Fruit fly (Drosophila melanogaster) whole organism, embryonic: ENCODE results near the gene CG6937.

ENCODE experiments used
- Adf1 ChIP-seq: fragments of 200-800 bp; sonication (Bioruptor generic); IDR thresholded peaks from 2 replicates; pipeline ENCODE4 v1.3.6; 2022; ENCODE audit warnings: missing biosample characterization, missing genetic modification characterization
- B-H1 ChIP-seq: fragments of 200-800 bp; sonication (Bioruptor generic); IDR thresholded peaks from 3 replicates; pipeline ENCODE4 v1.3.6; 2022; ENCODE audit warnings: missing biosample characterization, missing genetic modification characterization
- BtbVII ChIP-seq: fragments of 200-800 bp; sonication (Bioruptor generic); optimal IDR thresholded peaks from 3 replicates; lab custom pipeline; 2017; ENCODE audit warnings: missing biosample characterization, mild to moderate bottlenecking, missing genetic modification characterization
- CG10543 ChIP-seq: fragments of 200-800 bp; sonication (Bioruptor generic); optimal IDR thresholded peaks from 3 replicates; lab custom pipeline; 2017; ENCODE audit warnings: missing biosample characterization, mild to moderate bottlenecking, missing genetic modification characterization, moderate library complexity
- CG10565 ChIP-seq: fragments of 200-800 bp; sonication (Bioruptor generic); optimal IDR thresholded peaks from 3 replicates; lab custom pipeline; 2016; ENCODE audit warnings: missing biosample characterization, mild to moderate bottlenecking, missing genetic modification characterization
- CG16813 ChIP-seq: fragments of 200-800 bp; sonication (Bioruptor generic); IDR thresholded peaks from 3 replicates; pipeline ENCODE4 v1.3.6; 2022; ENCODE audit warnings: missing biosample characterization, missing genetic modification characterization; ENCODE audit not compliant: partially characterized antibody
- CG31388 ChIP-seq: fragments of 200-800 bp; sonication (Bioruptor generic); optimal IDR thresholded peaks from 2 replicates; lab custom pipeline; 2016; ENCODE audit warnings: missing biosample characterization, missing genetic modification characterization
- CG32767 ChIP-seq: fragments of 200-800 bp; sonication (Bioruptor generic); IDR thresholded peaks from 2 replicates; pipeline ENCODE4 v1.3.6; 2022; ENCODE audit warnings: missing biosample characterization, missing genetic modification characterization
- CG3995 ChIP-seq: fragments of 200-800 bp; sonication (Bioruptor generic); optimal IDR thresholded peaks from 3 replicates; lab custom pipeline; 2016; ENCODE audit warnings: missing biosample characterization, missing genetic modification characterization
- CG4730 ChIP-seq: fragments of 200-800 bp; sonication (Bioruptor generic); IDR thresholded peaks from 2 replicates; pipeline ENCODE4 v1.3.6; 2022; ENCODE audit warnings: missing biosample characterization, missing genetic modification characterization
- CG4820 ChIP-seq: fragments of 200-800 bp; sonication (Bioruptor generic); optimal IDR thresholded peaks from 3 replicates; lab custom pipeline; 2016; ENCODE audit warnings: missing biosample characterization, missing genetic modification characterization
- CG7839 ChIP-seq: fragments of 200-800 bp; sonication (Bioruptor generic); optimal IDR thresholded peaks from 3 replicates; lab custom pipeline; 2018; ENCODE audit warnings: missing biosample characterization, mild to moderate bottlenecking, missing genetic modification characterization, moderate library complexity
- CG7928 ChIP-seq: fragments of 200-800 bp; sonication (Bioruptor generic); optimal IDR thresholded peaks from 2 replicates; lab custom pipeline; 2017; ENCODE audit warnings: missing biosample characterization, mild to moderate bottlenecking, missing genetic modification characterization
- Deaf1 ChIP-seq: fragments of 200-800 bp; optimal IDR thresholded peaks from 3 replicates; lab custom pipeline; 2019; ENCODE audit warnings: missing biosample characterization, mild to moderate bottlenecking, missing genetic modification characterization, moderate library complexity
- Dref ChIP-seq: fragments of 200-800 bp; sonication (Bioruptor generic); IDR thresholded peaks from 2 replicates; pipeline ENCODE4 v1.3.6; 2022; ENCODE audit warnings: missing biosample characterization, missing genetic modification characterization
- Eip74EF ChIP-seq, 2 experiments: fragments of 200-800 bp in 1 of 2; fragments of >200 bp in 1 of 2; sonication (Bioruptor generic) in 1 of 2; optimal IDR thresholded peaks; 2 replicates each; lab custom pipeline; 2017 to 2019; ENCODE audit warnings: missing biosample characterization in 2 of 2, missing genetic modification characterization in 2 of 2, mild to moderate bottlenecking in 1 of 2, moderate library complexity in 1 of 2
- Gsc ChIP-seq: fragments of 200-800 bp; sonication (Bioruptor generic); IDR thresholded peaks from 2 replicates; pipeline ENCODE4 v1.3.6; 2022; ENCODE audit warnings: missing biosample characterization, missing genetic modification characterization
- HmgZ ChIP-seq: fragments of 200-800 bp; sonication (Bioruptor generic); optimal IDR thresholded peaks from 2 replicates; lab custom pipeline; 2018; ENCODE audit warnings: missing biosample characterization, mild to moderate bottlenecking, missing genetic modification characterization
- Hmr ChIP-seq: fragments of 200-800 bp; sonication (Bioruptor generic); optimal IDR thresholded peaks from 3 replicates; lab custom pipeline; 2017; ENCODE audit warnings: mild to moderate bottlenecking, missing biosample characterization, missing genetic modification reagents, missing genetic modification characterization
- Jarid2 ChIP-seq: fragments of 200-800 bp; sonication (Bioruptor generic); optimal IDR thresholded peaks from 3 replicates; lab custom pipeline; 2017; ENCODE audit warnings: mild to moderate bottlenecking, missing biosample characterization, missing genetic modification reagents, missing genetic modification characterization
- Med ChIP-seq: fragments of 200-800 bp; sonication (Bioruptor generic); peaks from one replicate; lab custom pipeline; 2016; ENCODE audit warnings: missing biosample characterization, missing genetic modification characterization, mild to moderate bottlenecking, inconsistent platforms, moderate library complexity
- NfI ChIP-seq: fragments of 200-800 bp; sonication (Bioruptor generic); optimal IDR thresholded peaks from 3 replicates; lab custom pipeline; 2018; ENCODE audit warnings: missing biosample characterization, mild to moderate bottlenecking, missing genetic modification characterization, moderate library complexity
- Six4 ChIP-seq: fragments of 200-800 bp; sonication (Bioruptor generic); optimal IDR thresholded peaks from 2 replicates; lab custom pipeline; 2016; ENCODE audit warnings: missing biosample characterization, missing genetic modification characterization
- Xrp1 ChIP-seq: fragments of 200-800 bp; sonication (Bioruptor generic); IDR thresholded peaks from 2 replicates; pipeline ENCODE4 v1.3.6; 2022; ENCODE audit warnings: missing biosample characterization, missing genetic modification characterization
- ac ChIP-seq: fragments of 200-800 bp; sonication (Bioruptor generic); optimal IDR thresholded peaks from 3 replicates; lab custom pipeline; 2017; ENCODE audit warnings: missing biosample characterization, mild to moderate bottlenecking, missing genetic modification characterization
- ara ChIP-seq: fragments of 200-800 bp; sonication (Bioruptor generic); IDR thresholded peaks from 2 replicates; pipeline ENCODE4 v1.3.6; 2022; ENCODE audit warnings: missing biosample characterization, missing genetic modification characterization
- ato ChIP-seq: fragments of 200-800 bp; sonication (Bioruptor generic); IDR thresholded peaks from 2 replicates; pipeline ENCODE4 v1.3.6; 2022; ENCODE audit warnings: missing biosample characterization, missing genetic modification characterization; ENCODE audit not compliant: partially characterized antibody
- bsh ChIP-seq, 2 experiments: fragments of 200-800 bp; sonication (Bioruptor generic); optimal IDR thresholded peaks; 2 replicates each; lab custom pipeline; 2017 to 2018; ENCODE audit warnings: mild to moderate bottlenecking in 2 of 2, missing biosample characterization in 2 of 2, missing genetic modification characterization in 2 of 2, moderate library complexity in 1 of 2
- caup ChIP-seq: fragments of 200-800 bp; sonication (Bioruptor generic); optimal IDR thresholded peaks from 3 replicates; lab custom pipeline; 2017; ENCODE audit warnings: missing biosample characterization, mild to moderate bottlenecking, missing genetic modification characterization, moderate library complexity; ENCODE audit not compliant: severe bottlenecking
- chinmo ChIP-seq: fragments of 200-800 bp; sonication (Bioruptor generic); IDR thresholded peaks from 4 replicates; pipeline ENCODE4 v1.3.6; 2022; ENCODE audit warnings: missing biosample characterization, missing genetic modification characterization; ENCODE audit not compliant: partially characterized antibody
- ftz-f1 ChIP-seq: fragments of 200-800 bp; sonication (Bioruptor generic); optimal IDR thresholded peaks from 2 replicates; lab custom pipeline; 2016; ENCODE audit warnings: missing biosample characterization, missing genetic modification characterization
- grn ChIP-seq: fragments of 200-800 bp; sonication (Bioruptor generic); optimal IDR thresholded peaks from 3 replicates; lab custom pipeline; 2017; ENCODE audit warnings: missing biosample characterization, missing genetic modification characterization
- gsb ChIP-seq: fragments of 200-800 bp; sonication (Bioruptor generic); IDR thresholded peaks from 2 replicates; pipeline ENCODE4 v1.3.6; 2022; ENCODE audit warnings: missing biosample characterization, missing genetic modification characterization
- hb ChIP-seq: fragments of 200-800 bp; sonication (Bioruptor generic); IDR thresholded peaks from 3 replicates; pipeline ENCODE4 v1.3.6; 2022; ENCODE audit warnings: missing biosample characterization, missing genetic modification characterization; ENCODE audit not compliant: partially characterized antibody
- mld ChIP-seq: fragments of 200-800 bp; sonication (Bioruptor generic); IDR thresholded peaks from 3 replicates; pipeline ENCODE4 v1.3.6; 2022; ENCODE audit warnings: missing biosample characterization, missing genetic modification characterization; ENCODE audit not compliant: partially characterized antibody
- pb ChIP-seq: fragments of 200-800 bp; sonication (Bioruptor generic); optimal IDR thresholded peaks from 3 replicates; lab custom pipeline; 2016; ENCODE audit warnings: missing biosample characterization, missing genetic modification characterization
- prd ChIP-seq, 3 experiments: fragments of >200 bp in 2 of 3; fragments of 200-800 bp in 1 of 3; sonication (Bioruptor generic) in 1 of 3; optimal IDR thresholded peaks in 2 of 3; IDR thresholded peaks in 1 of 3; 2 replicates in 2 of 3; 3 replicates in 1 of 3; pipeline versions ENCODE4 v1.3.6 to Lab custom; 2017 to 2022; ENCODE audit warnings: missing biosample characterization in 1 of 3, missing genetic modification characterization in 1 of 3
- ranshi ChIP-seq: fragments of 200-800 bp; sonication (Bioruptor generic); IDR thresholded peaks from 2 replicates; pipeline ENCODE4 v1.3.6; 2022; ENCODE audit warnings: missing biosample characterization, missing genetic modification characterization
- slbo ChIP-seq: fragments of 200-800 bp; sonication (Bioruptor generic); IDR thresholded peaks from 2 replicates; pipeline ENCODE4 v1.3.6; 2022; ENCODE audit warnings: missing biosample characterization, missing genetic modification characterization
- toy ChIP-seq: fragments of 200-800 bp; sonication (Bioruptor generic); IDR thresholded peaks from 2 replicates; pipeline ENCODE4 v1.3.6; 2022; ENCODE audit warnings: missing biosample characterization, missing genetic modification characterization
- vvl ChIP-seq: fragments of 200-800 bp; sonication (Bioruptor generic); IDR thresholded peaks from 2 replicates; pipeline ENCODE4 v1.3.6; 2022; ENCODE audit warnings: missing biosample characterization, missing genetic modification characterization
- wek ChIP-seq: fragments of 200-800 bp; sonication (Bioruptor generic); optimal IDR thresholded peaks from 3 replicates; lab custom pipeline; 2018; ENCODE audit warnings: missing biosample characterization, mild to moderate bottlenecking, missing genetic modification characterization, moderate library complexity

CG6937 gene

DNA sequence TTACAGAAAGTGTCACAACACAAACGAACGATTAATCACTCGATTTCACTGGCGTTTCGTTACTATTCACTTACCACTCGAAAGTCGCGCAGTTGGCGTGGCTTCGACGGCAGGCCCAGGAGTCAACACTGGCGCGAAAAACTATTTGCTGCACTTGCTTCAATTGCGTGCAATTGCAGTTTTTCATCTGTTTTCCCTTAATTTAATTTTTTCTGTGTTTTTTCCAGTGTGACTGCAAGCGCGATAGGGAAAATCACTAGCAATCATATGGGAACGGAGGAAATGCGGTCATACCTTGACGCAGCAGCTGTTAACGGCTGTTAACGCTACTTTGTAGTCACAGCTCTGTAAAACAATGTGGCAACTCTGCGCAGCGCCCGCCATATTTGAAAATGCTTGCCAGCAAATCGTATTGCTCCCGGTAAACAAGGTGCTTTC, 37.0 kb upstream of the CG6937 start, which contains the start of gene AdipoR (continued):
- TF ChIP-seq Six4 (GFP tag; lab: Kevin White, UChicago) (no peak), mld (GFP tag; lab: Robert Waterston, UW) (no peak), pb (GFP tag; lab: Kevin White, UChicago) (no peak), ara (GFP tag; lab: Robert Waterston, UW) (no peak), CG3995 (GFP tag; lab: Kevin White, UChicago) (peak; percentile 88), CG7928 (no peak), CG32767 (GFP tag; lab: Robert Waterston, UW) (no peak), B-H1 (GFP tag; lab: Robert Waterston, UW) (no peak)
- TF ChIP-seq, all 482 proteins: peak for 140

DNA sequence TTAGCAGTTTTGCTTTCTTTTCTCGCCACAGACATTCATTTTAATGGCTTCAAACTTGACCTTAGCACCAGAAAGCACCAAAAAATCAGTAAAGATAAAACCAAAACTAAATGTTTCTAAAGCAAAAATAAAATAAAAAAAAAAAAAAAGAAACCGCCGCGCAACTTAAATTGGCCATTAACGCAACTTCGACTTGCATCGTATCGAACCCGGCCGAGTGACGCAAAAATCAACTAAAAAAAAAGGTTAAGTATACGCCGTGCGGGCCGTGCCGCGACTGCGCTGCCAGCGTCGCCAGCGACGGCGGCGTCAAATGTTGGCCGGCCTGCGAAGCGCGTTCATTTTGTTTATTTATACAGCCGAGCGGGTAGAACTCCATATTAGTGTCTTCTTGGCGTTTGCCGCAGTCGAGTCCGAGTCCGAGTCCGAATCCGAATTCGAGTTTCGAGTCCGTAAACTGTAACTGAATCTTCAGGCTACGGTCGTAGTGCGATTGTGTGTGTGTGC, 34.2 kb upstream of the CG6937 start, which contains the start of gene bond:
Gene bond, plus strand, starts transcription at position 375 of the 507 bp plus-strand sequence.
- peak; percentile 32 for TF ChIP-seq Deaf1 (tag; lab: Kevin White, UChicago)
- TF ChIP-seq CG10543, result no peak
- TF ChIP-seq caup (GFP tag; lab: Kevin White, UChicago), result no peak
- 0 out of 2 replicates have a peak, but pooled peaks have one; percentile 19 for TF ChIP-seq gsb (GFP tag; lab: Robert Waterston, UW)
- 0 out of 4 replicates have a peak, but pooled peaks have one; percentile 64 for TF ChIP-seq chinmo (GFP tag; lab: Robert Waterston, UW)
- TF ChIP-seq CG16813, result 0 out of 3 replicates have a peak, but pooled peaks have one; percentile 17
- TF ChIP-seq slbo (GFP tag; lab: Robert Waterston, UW), result 0 out of 2 replicates have a peak, but pooled peaks have one; percentile 4
- TF ChIP-seq Adf1 (GFP tag; lab: Robert Waterston, UW), result peak; percentile 93
- TF ChIP-seq, all 482 proteins: peak for 6

DNA sequence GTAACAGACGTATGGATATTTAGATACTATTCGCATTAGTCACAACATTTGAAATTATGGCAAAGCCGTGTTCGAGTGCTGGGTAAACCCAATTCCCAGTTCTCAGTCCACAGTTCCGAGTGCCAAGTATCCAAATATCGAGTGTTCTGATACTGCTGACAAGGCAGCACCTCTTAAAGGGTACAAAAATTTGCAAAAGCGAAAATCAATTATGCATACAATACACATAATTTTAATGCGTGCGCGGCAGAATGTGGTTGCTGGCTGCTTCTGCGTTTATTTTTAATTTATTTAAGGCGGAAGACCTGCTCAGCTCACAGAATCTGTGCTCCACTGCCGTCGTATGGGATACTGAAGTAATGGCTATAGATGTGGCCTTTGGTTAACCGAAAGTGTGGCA, 31.9 kb upstream of the CG6937 start:
- TF ChIP-seq bsh (GFP tag; optimal IDR thresholded peaks at IDR 0.05; lab: Kevin White, UChicago), result no peak
- peak; percentile 57 for TF ChIP-seq Med (GFP tag; lab: Kevin White, UChicago)
- TF ChIP-seq slbo (GFP tag; lab: Robert Waterston, UW), result 0 out of 2 replicates have a peak, but pooled peaks have one; percentile 25
- no peak for TF ChIP-seq prd (optimal IDR thresholded peaks at IDR 0.05; lab: Kevin White, UChicago)
- 0 out of 3 replicates have a peak, but pooled peaks have one; percentile 13 for TF ChIP-seq prd (GFP tag; IDR thresholded peaks at IDR 0.05; lab: Robert Waterston, UW)
- 0 out of 2 replicates have a peak, but pooled peaks have one; percentile 31 for TF ChIP-seq vvl
- no peak for TF ChIP-seq Xrp1 (GFP tag; lab: Robert Waterston, UW)

DNA sequence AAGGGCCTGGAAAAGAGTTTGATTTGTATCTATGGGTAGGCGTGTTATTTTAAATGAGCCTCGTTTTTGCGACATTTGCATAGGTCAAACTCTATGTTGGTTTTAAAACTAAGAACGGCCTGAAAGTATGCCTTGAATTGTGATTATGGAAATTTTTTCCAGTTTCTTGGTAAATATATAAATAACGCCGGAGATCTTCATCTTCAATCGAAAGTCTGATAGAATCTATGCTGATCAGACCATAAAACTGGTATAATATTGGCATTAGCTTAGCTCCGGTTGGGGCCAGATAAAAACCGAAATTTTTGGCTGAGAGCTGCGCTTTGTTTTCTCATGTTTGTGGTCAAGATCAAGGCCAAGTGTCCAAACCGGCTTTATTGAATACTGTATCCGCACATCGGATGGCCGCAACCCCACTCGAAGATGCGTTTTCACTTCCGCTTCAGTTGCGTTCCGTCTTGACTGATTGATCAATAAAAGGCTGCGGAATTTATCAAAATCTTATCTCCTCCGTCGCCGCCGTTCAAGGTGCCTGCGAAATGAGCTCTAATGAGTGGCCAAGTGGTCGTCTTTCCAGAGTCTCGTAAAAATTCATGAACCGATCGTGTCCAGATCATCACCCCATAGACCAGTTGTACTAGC, 27.4 kb upstream of the CG6937 start:
- no peak for TF ChIP-seq BtbVII (GFP tag; lab: Kevin White, UChicago)
- TF ChIP-seq slbo (GFP tag; lab: Robert Waterston, UW), result no peak
- no peak for TF ChIP-seq Med (GFP tag; lab: Kevin White, UChicago)
- TF ChIP-seq ac (GFP tag; lab: Kevin White, UChicago), result no peak
- TF ChIP-seq Gsc (GFP tag; lab: Robert Waterston, UW), result no peak
- TF ChIP-seq Eip74EF (GFP tag; optimal IDR thresholded peaks at IDR 0.05; lab: Kevin White, UChicago), result peak in 1 of 2 experiments; percentile 60
- TF ChIP-seq Hmr (GFP tag; lab: Kevin White, UChicago), result no peak
- TF ChIP-seq hb (GFP tag; lab: Robert Waterston, UW), result no peak
- TF ChIP-seq caup (GFP tag; lab: Kevin White, UChicago), result no peak
- TF ChIP-seq Jarid2 (GFP tag; lab: Kevin White, UChicago), result no peak
- TF ChIP-seq ato (GFP tag; lab: Robert Waterston, UW), result no peak
- peak; percentile 16 for TF ChIP-seq ftz-f1
- no peak for TF ChIP-seq CG7839 (tag; lab: Kevin White, UChicago)
- TF ChIP-seq CG10565 (GFP tag; lab: Kevin White, UChicago), result no peak
- peak; percentile 69 for TF ChIP-seq grn (GFP tag; lab: Kevin White, UChicago)
- no peak for TF ChIP-seq HmgZ
- TF ChIP-seq Dref, result no peak
- no peak for TF ChIP-seq CG31388 (GFP tag; lab: Kevin White, UChicago)
- no peak for TF ChIP-seq wek (GFP tag; lab: Kevin White, UChicago)
- no peak for TF ChIP-seq ranshi (GFP tag; lab: Robert Waterston, UW)
- no peak for TF ChIP-seq CG4730
- no peak for TF ChIP-seq toy
- no peak for TF ChIP-seq CG4820 (GFP tag; lab: Kevin White, UChicago)
- TF ChIP-seq NfI (GFP tag; lab: Kevin White, UChicago), result no peak
